Fruit fly (Drosophila melanogaster) whole organism, pupa: ENCODE data around the gene CG46508.
"Not testable (repeated sequence)": the region's sequence is repeated elsewhere in the genome, so short reads cannot be mapped to it uniquely, and the experiment has no call there.

ENCODE experiments used
- CG12605 ChIP-seq: fragments of 200-800 bp; sonication (Bioruptor generic); IDR thresholded peaks from 2 replicates; pipeline ENCODE4 v1.3.6; 2022; ENCODE audit warnings: missing biosample characterization, missing genetic modification characterization
- CG34367 ChIP-seq: fragments of 200-800 bp; sonication (Bioruptor generic); optimal IDR thresholded peaks from 2 replicates; lab custom pipeline; 2018; ENCODE audit warnings: missing biosample characterization, mild to moderate bottlenecking, missing genetic modification characterization
- CG8159 ChIP-seq: fragments of 200-800 bp; sonication (Bioruptor generic); optimal IDR thresholded peaks from 3 replicates; lab custom pipeline; 2018; ENCODE audit warnings: missing biosample characterization, mild to moderate bottlenecking, missing genetic modification characterization, moderate library complexity
- CG8301 ChIP-seq: fragments of 200-800 bp; sonication (Bioruptor generic); optimal IDR thresholded peaks from 2 replicates; lab custom pipeline; 2018; ENCODE audit warnings: missing biosample characterization, mild to moderate bottlenecking, missing genetic modification characterization
- CG9948 ChIP-seq: fragments of 200-800 bp; sonication (Bioruptor generic); optimal IDR thresholded peaks from 2 replicates; lab custom pipeline; 2018; ENCODE audit warnings: missing biosample characterization, mild to moderate bottlenecking, missing genetic modification characterization, moderate library complexity
- D1 ChIP-seq: fragments of 200-800 bp; sonication (Bioruptor generic); optimal IDR thresholded peaks from 2 replicates; lab custom pipeline; 2018; ENCODE audit warnings: missing biosample characterization, mild to moderate bottlenecking, missing genetic modification characterization, moderate library complexity
- EcR ChIP-seq: fragments of 200-800 bp; sonication (Bioruptor generic); optimal IDR thresholded peaks from 3 replicates; lab custom pipeline; 2019; ENCODE audit warnings: missing biosample characterization, missing genetic modification characterization, mild to moderate bottlenecking, moderate library complexity, missing genetic modification reagents
- fd96Ca ChIP-seq: fragments of 200-800 bp; sonication (Bioruptor generic); IDR thresholded peaks from 3 replicates; pipeline ENCODE4 v1.3.6; 2022; ENCODE audit warnings: missing biosample characterization, missing genetic modification characterization

Gene CG46508

DNA sequence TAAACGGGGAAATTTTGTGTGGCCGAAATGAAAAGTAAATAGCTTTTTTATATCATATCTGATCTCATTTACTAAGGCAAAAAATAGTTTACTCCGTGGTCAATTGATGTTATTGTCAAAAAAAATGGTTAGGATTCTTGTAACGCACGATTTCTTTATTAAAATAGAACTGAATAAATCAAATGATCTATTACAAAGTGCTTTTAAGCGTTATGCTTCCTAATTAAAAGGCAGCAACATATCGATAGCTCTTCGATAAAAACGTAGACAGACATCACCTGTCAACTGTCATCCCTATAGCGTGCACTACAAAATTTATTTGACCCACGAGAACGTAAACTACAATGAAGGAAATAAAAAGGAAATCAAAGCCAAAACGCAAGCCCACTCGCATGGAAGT lies 29.4 kb downstream of the CG46508 start, which contains the start of gene CG46514:
TSS of gene CG46514 (plus strand) at position 301 of the 400 bp plus-strand sequence.
- TF ChIP-seq CG12605 (GFP tag; lab: Robert Waterston, UW); fd96Ca; CG8159 (tag; lab: Kevin White, UChicago): not testable (repeated sequence)

DNA sequence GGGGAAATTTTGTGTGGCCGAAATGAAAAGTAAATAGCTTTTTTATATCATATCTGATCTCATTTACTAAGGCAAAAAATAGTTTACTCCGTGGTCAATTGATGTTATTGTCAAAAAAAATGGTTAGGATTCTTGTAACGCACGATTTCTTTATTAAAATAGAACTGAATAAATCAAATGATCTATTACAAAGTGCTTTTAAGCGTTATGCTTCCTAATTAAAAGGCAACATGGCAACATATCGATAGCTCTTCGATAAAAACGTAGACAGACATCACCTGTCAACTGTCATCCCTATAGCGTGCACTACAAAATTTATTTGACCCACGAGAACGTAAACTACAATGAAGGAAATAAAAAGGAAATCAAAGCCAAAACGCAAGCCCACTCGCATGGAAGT lies 34.4 kb downstream of the CG46508 start, which contains the start of gene CG46515:
TSS of gene CG46515 (plus strand) at position 301 of the 400 bp plus-strand sequence.
- not testable (repeated sequence) for TF ChIP-seq CG8301; CG9948; CG34367 (tag; lab: Kevin White, UChicago)
- TF ChIP-seq, all 21 proteins: peak for 0; not testable (repeated sequence) for 21

DNA sequence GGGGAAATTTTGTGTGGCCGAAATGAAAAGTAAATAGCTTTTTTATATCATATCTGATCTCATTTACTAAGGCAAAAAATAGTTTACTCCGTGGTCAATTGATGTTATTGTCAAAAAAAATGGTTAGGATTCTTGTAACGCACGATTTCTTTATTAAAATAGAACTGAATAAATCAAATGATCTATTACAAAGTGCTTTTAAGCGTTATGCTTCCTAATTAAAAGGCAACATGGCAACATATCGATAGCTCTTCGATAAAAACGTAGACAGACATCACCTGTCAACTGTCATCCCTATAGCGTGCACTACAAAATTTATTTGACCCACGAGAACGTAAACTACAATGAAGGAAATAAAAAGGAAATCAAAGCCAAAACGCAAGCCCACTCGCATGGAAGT lies 44.6 kb downstream of the CG46508 start, which contains the start of gene CG46516:
TSS of gene CG46516 (plus strand) at position 301 of the 400 bp plus-strand sequence.
- not testable (repeated sequence) for TF ChIP-seq EcR (GFP tag; lab: Kevin White, UChicago); CG8301; CG12605 (GFP tag; lab: Robert Waterston, UW)

DNA sequence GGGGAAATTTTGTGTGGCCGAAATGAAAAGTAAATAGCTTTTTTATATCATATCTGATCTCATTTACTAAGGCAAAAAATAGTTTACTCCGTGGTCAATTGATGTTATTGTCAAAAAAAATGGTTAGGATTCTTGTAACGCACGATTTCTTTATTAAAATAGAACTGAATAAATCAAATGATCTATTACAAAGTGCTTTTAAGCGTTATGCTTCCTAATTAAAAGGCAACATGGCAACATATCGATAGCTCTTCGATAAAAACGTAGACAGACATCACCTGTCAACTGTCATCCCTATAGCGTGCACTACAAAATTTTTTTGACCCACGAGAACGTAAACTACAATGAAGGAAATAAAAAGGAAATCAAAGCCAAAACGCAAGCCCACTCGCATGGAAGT lies 49.6 kb downstream of the CG46508 start, which contains the start of gene CG46517:
TSS of gene CG46517 (plus strand) at position 301 of the 400 bp plus-strand sequence.
- not testable (repeated sequence) for TF ChIP-seq EcR (GFP tag; lab: Kevin White, UChicago); D1 (tag; lab: Kevin White, UChicago); fd96Ca
